Fruit fly (Drosophila melanogaster) whole organism, embryonic: ENCODE results near the gene mthl11.
A peak's percentile ranks its signal among the peaks of the same experiment; 100 is the strongest.

Experiments
- Ada2b ChIP-seq: fragments of 200-800 bp; sonication (Bioruptor generic); IDR thresholded peaks from 2 replicates; pipeline ENCODE4 v1.3.6; 2022; ENCODE audit warnings: missing biosample characterization, missing genetic modification characterization
- Antp ChIP-seq: fragments of 200-800 bp; sonication (Bioruptor generic); optimal IDR thresholded peaks from 3 replicates; lab custom pipeline; 2016; ENCODE audit warnings: missing biosample characterization, missing genetic modification characterization
- B-H2 ChIP-seq: fragments of 200-800 bp; sonication (Bioruptor generic); optimal IDR thresholded peaks from 2 replicates; lab custom pipeline; 2018; ENCODE audit warnings: missing biosample characterization, mild to moderate bottlenecking, missing genetic modification characterization
- Bdp1 ChIP-seq: fragments of 200-800 bp; sonication (Bioruptor generic); optimal IDR thresholded peaks from 3 replicates; lab custom pipeline; 2016; ENCODE audit warnings: missing biosample characterization, missing genetic modification characterization
- CG10979 ChIP-seq: fragments of 200-800 bp; sonication (Bioruptor generic); optimal IDR thresholded peaks from 2 replicates; lab custom pipeline; 2018; ENCODE audit warnings: missing biosample characterization, mild to moderate bottlenecking, missing genetic modification characterization, moderate library complexity
- CG15479 ChIP-seq: fragments of 200-800 bp; sonication (Bioruptor generic); optimal IDR thresholded peaks from 3 replicates; lab custom pipeline; 2019; ENCODE audit warnings: missing biosample characterization, mild to moderate bottlenecking, missing genetic modification characterization, moderate library complexity
- CG1832 ChIP-seq: fragments of 200-800 bp; sonication (Bioruptor generic); optimal IDR thresholded peaks from 2 replicates; lab custom pipeline; 2017; ENCODE audit warnings: missing biosample characterization, mild to moderate bottlenecking, missing genetic modification characterization, inconsistent platforms
- CG32767 ChIP-seq: fragments of 200-800 bp; sonication (Bioruptor generic); IDR thresholded peaks from 2 replicates; pipeline ENCODE4 v1.3.6; 2022; ENCODE audit warnings: missing biosample characterization, missing genetic modification characterization
- CG3838 ChIP-seq: fragments of 200-800 bp; sonication (Bioruptor generic); optimal IDR thresholded peaks from 3 replicates; lab custom pipeline; 2016; ENCODE audit warnings: missing biosample characterization, missing genetic modification characterization
- CG3847 ChIP-seq: fragments of 200-800 bp; sonication (Bioruptor generic); IDR thresholded peaks from 2 replicates; pipeline ENCODE4 v1.3.6; 2022; ENCODE audit warnings: missing biosample characterization, missing genetic modification characterization
- CG4617 ChIP-seq: fragments of 200-800 bp; sonication (Bioruptor generic); optimal IDR thresholded peaks from 3 replicates; lab custom pipeline; 2016; ENCODE audit warnings: missing biosample characterization, missing genetic modification characterization, borderline replicate concordance
- CG4854 ChIP-seq: fragments of 200-800 bp; sonication (Bioruptor generic); optimal IDR thresholded peaks from 2 replicates; lab custom pipeline; 2016; ENCODE audit warnings: missing biosample characterization, missing genetic modification characterization, inconsistent platforms
- CG5180 ChIP-seq: fragments of 200-800 bp; sonication (Bioruptor generic); optimal IDR thresholded peaks from 3 replicates; lab custom pipeline; 2017; ENCODE audit warnings: missing biosample characterization, missing genetic modification characterization, mild to moderate bottlenecking, moderate library complexity, missing genetic modification reagents
- CG6689 ChIP-seq: fragments of 200-800 bp; sonication (Bioruptor generic); IDR thresholded peaks from 2 replicates; pipeline ENCODE4 v1.3.6; 2022; ENCODE audit warnings: missing biosample characterization, missing genetic modification characterization
- CG6791 ChIP-seq: fragments of 200-800 bp; sonication (Bioruptor generic); IDR thresholded peaks from 3 replicates; pipeline ENCODE4 v1.3.6; 2022; ENCODE audit warnings: missing biosample characterization, missing genetic modification characterization; ENCODE audit not compliant: partially characterized antibody
- CG8089 ChIP-seq: fragments of 200-800 bp; sonication (Bioruptor generic); optimal IDR thresholded peaks from 3 replicates; lab custom pipeline; 2016; ENCODE audit warnings: missing biosample characterization, missing genetic modification characterization
- CG8478 ChIP-seq: fragments of >200 bp; optimal IDR thresholded peaks from 2 replicates; lab custom pipeline; 2018
- CTCF ChIP-seq: fragments of 200-800 bp; sonication (Bioruptor generic); optimal IDR thresholded peaks from 2 replicates; lab custom pipeline; 2017; ENCODE audit warnings: missing biosample characterization, mild to moderate bottlenecking, missing genetic modification characterization, moderate library complexity
- Dbx ChIP-seq: fragments of 200-800 bp; sonication (Bioruptor generic); IDR thresholded peaks from 3 replicates; pipeline ENCODE4 v1.3.6; 2022; ENCODE audit warnings: missing biosample characterization, missing genetic modification characterization
- Deaf1 ChIP-seq: fragments of 200-800 bp; optimal IDR thresholded peaks from 3 replicates; lab custom pipeline; 2019; ENCODE audit warnings: missing biosample characterization, mild to moderate bottlenecking, missing genetic modification characterization, moderate library complexity
- Doc2 ChIP-seq: fragments of 200-800 bp; sonication (Bioruptor generic); IDR thresholded peaks from 2 replicates; pipeline ENCODE4 v1.3.6; 2022; ENCODE audit warnings: missing biosample characterization, missing genetic modification characterization
- ERR ChIP-seq: fragments of 200-800 bp; sonication (Bioruptor generic); optimal IDR thresholded peaks from 2 replicates; lab custom pipeline; 2016; ENCODE audit warnings: missing biosample characterization, missing genetic modification characterization
- H2.0 ChIP-seq: fragments of 200-800 bp; sonication (Bioruptor generic); IDR thresholded peaks from 2 replicates; pipeline ENCODE4 v1.3.6; 2022; ENCODE audit warnings: missing biosample characterization, missing genetic modification characterization
- Hr51 ChIP-seq, 2 experiments: fragments of 200-800 bp; sonication (Bioruptor generic); optimal IDR thresholded peaks; 2 replicates in 1 of 2; 3 replicates in 1 of 2; lab custom pipeline; 2016 to 2018; ENCODE audit warnings: missing biosample characterization in 2 of 2, missing genetic modification characterization in 2 of 2, mild to moderate bottlenecking in 1 of 2, moderate library complexity in 1 of 2
- Hsf ChIP-seq: fragments of 200-800 bp; sonication (Bioruptor generic); optimal IDR thresholded peaks from 3 replicates; lab custom pipeline; 2016; ENCODE audit warnings: missing biosample characterization, missing genetic modification characterization
- Jarid2 ChIP-seq: fragments of 200-800 bp; sonication (Bioruptor generic); optimal IDR thresholded peaks from 3 replicates; lab custom pipeline; 2017; ENCODE audit warnings: mild to moderate bottlenecking, missing biosample characterization, missing genetic modification reagents, missing genetic modification characterization
- Lpt ChIP-seq: fragments of >200 bp; optimal IDR thresholded peaks from 2 replicates; lab custom pipeline; 2018; ENCODE audit warnings: missing biosample characterization, missing genetic modification characterization
- Med ChIP-seq: fragments of 200-800 bp; sonication (Bioruptor generic); peaks from one replicate; lab custom pipeline; 2016; ENCODE audit warnings: missing biosample characterization, missing genetic modification characterization, mild to moderate bottlenecking, inconsistent platforms, moderate library complexity
- NFAT ChIP-seq: fragments of 200-800 bp; sonication (Bioruptor generic); IDR thresholded peaks from 2 replicates; pipeline ENCODE4 v1.3.6; 2022; ENCODE audit warnings: missing biosample characterization, missing genetic modification characterization
- NK7.1 ChIP-seq: fragments of 200-800 bp; sonication (Bioruptor generic); optimal IDR thresholded peaks from 3 replicates; lab custom pipeline; 2016; ENCODE audit warnings: missing biosample characterization, missing genetic modification characterization
- Nf-YC ChIP-seq: fragments of 200-800 bp; optimal IDR thresholded peaks from 3 replicates; lab custom pipeline; 2019; ENCODE audit warnings: missing biosample characterization, mild to moderate bottlenecking, missing genetic modification characterization, moderate library complexity
- TFAM ChIP-seq: fragments of 200-800 bp; sonication (Bioruptor generic); optimal IDR thresholded peaks from 2 replicates; lab custom pipeline; 2017; ENCODE audit warnings: missing biosample characterization, missing genetic modification characterization, inconsistent platforms
- Trl ChIP-seq, 3 experiments: fragments of >200 bp in 2 of 3; fragments of 200-800 bp in 1 of 3; sonication (Bioruptor generic) in 1 of 3; optimal IDR thresholded peaks; 2 replicates in 1 of 3; 3 replicates in 2 of 3; lab custom pipeline; 2016 to 2017; ENCODE audit warnings: missing biosample characterization in 1 of 3, missing genetic modification characterization in 1 of 3
- abd-A ChIP-seq: fragments of 200-800 bp; sonication (Bioruptor generic); optimal IDR thresholded peaks from 3 replicates; lab custom pipeline; 2019; ENCODE audit warnings: missing biosample characterization, mild to moderate bottlenecking, missing genetic modification characterization, moderate library complexity
- ash1 ChIP-seq: fragments of 200-800 bp; sonication (Bioruptor generic); optimal IDR thresholded peaks from 2 replicates; lab custom pipeline; 2018; ENCODE audit warnings: missing biosample characterization, mild to moderate bottlenecking, missing genetic modification characterization
- cg ChIP-seq: fragments of 200-800 bp; sonication (Bioruptor generic); optimal IDR thresholded peaks from 3 replicates; lab custom pipeline; 2019; ENCODE audit warnings: missing biosample characterization, mild to moderate bottlenecking, missing genetic modification characterization, moderate library complexity
- da ChIP-seq: fragments of 200-800 bp; sonication (Bioruptor generic); optimal IDR thresholded peaks from 2 replicates; lab custom pipeline; 2016; ENCODE audit warnings: missing biosample characterization, missing genetic modification characterization
- en ChIP-seq: fragments of 200-800 bp; sonication (Bioruptor generic); optimal IDR thresholded peaks from 2 replicates; lab custom pipeline; 2016; ENCODE audit warnings: missing biosample characterization, missing genetic modification characterization
- ftz-f1 ChIP-seq: fragments of 200-800 bp; sonication (Bioruptor generic); optimal IDR thresholded peaks from 2 replicates; lab custom pipeline; 2016; ENCODE audit warnings: missing biosample characterization, missing genetic modification characterization
- fu2 ChIP-seq: fragments of 200-800 bp; sonication (Bioruptor generic); optimal IDR thresholded peaks from 2 replicates; lab custom pipeline; 2016; ENCODE audit warnings: missing biosample characterization, missing genetic modification characterization
- inv ChIP-seq: fragments of 200-800 bp; sonication (Bioruptor generic); IDR thresholded peaks from 2 replicates; pipeline ENCODE4 v1.3.6; 2022; ENCODE audit warnings: missing biosample characterization, missing genetic modification characterization; ENCODE audit not compliant: partially characterized antibody
- klu ChIP-seq: fragments of 200-800 bp; sonication (Bioruptor generic); IDR thresholded peaks from 2 replicates; pipeline ENCODE4 v1.3.6; 2022; ENCODE audit warnings: missing biosample characterization, missing genetic modification characterization
- knrl ChIP-seq: fragments of 200-800 bp; sonication (Bioruptor generic); IDR thresholded peaks from 3 replicates; pipeline ENCODE4 v1.3.6; 2022; ENCODE audit warnings: missing biosample characterization, missing genetic modification characterization; ENCODE audit not compliant: partially characterized antibody
- lilli ChIP-seq: fragments of 200-800 bp; sonication (Bioruptor generic); optimal IDR thresholded peaks from 3 replicates; lab custom pipeline; 2016; ENCODE audit warnings: missing biosample characterization, missing genetic modification characterization
- onecut ChIP-seq: fragments of 200-800 bp; sonication (Bioruptor generic); IDR thresholded peaks from 2 replicates; pipeline ENCODE4 v1.3.6; 2022; ENCODE audit warnings: missing biosample characterization, missing genetic modification characterization
- pita ChIP-seq: fragments of 200-800 bp; sonication (Bioruptor generic); optimal IDR thresholded peaks from 2 replicates; lab custom pipeline; 2017; ENCODE audit warnings: missing biosample characterization, mild to moderate bottlenecking, missing genetic modification characterization
- pros ChIP-seq: fragments of 200-800 bp; sonication (Bioruptor generic); optimal IDR thresholded peaks from 3 replicates; lab custom pipeline; 2019; ENCODE audit warnings: missing biosample characterization, mild to moderate bottlenecking, missing genetic modification characterization, moderate library complexity
- tna ChIP-seq: fragments of 200-800 bp; sonication (Bioruptor generic); IDR thresholded peaks from 2 replicates; pipeline ENCODE4 v1.3.6; 2022; ENCODE audit warnings: missing biosample characterization, missing genetic modification characterization; ENCODE audit not compliant: partially characterized antibody

The mthl11 gene

dm6 chr3R:10353932-10354703 is 46.7 kb upstream of the mthl11 start (continued):
- TF ChIP-seq CG32767 (no peak), Jarid2 (GFP tag; lab: Kevin White, UChicago) (no peak), CG8089 (no peak), TFAM (GFP tag; lab: Kevin White, UChicago) (no peak), NK7.1 (GFP tag; lab: Kevin White, UChicago) (no peak), CG3847 (GFP tag; lab: Robert Waterston, UW) (no peak), lilli (GFP tag; lab: Kevin White, UChicago) (peak; percentile 3), Lpt (GFP tag; lab: Kevin White, UChicago) (no peak), Antp (GFP tag; lab: Kevin White, UChicago) (no peak), Bdp1 (no peak), B-H2 (GFP tag; lab: Kevin White, UChicago) (no peak)

- peak; percentile 92 for TF ChIP-seq ftz-f1 (GFP tag; lab: Kevin White, UChicago)
- TF ChIP-seq Ada2b = no peak
- TF ChIP-seq Doc2 = no peak
- peak; percentile 77 for TF ChIP-seq CG1832 (GFP tag; lab: Kevin White, UChicago)
- TF ChIP-seq ERR = peak; percentile 84
- TF ChIP-seq Trl (optimal IDR thresholded peaks at IDR 0.05; lab: Kevin White, UChicago) = peak; percentile 87 to 89
- no peak for TF ChIP-seq Trl (GFP tag; optimal IDR thresholded peaks at IDR 0.05; lab: Kevin White, UChicago)
- no peak for TF ChIP-seq da (GFP tag; lab: Kevin White, UChicago)
- no peak for TF ChIP-seq Hsf (GFP tag; lab: Kevin White, UChicago)
- no peak for TF ChIP-seq Dbx (GFP tag; lab: Robert Waterston, UW)
- no peak for TF ChIP-seq en
- no peak for TF ChIP-seq CG4854
- peak; percentile 72 for TF ChIP-seq CG5180 (GFP tag; lab: Kevin White, UChicago)
- TF ChIP-seq fu2 (GFP tag; lab: Kevin White, UChicago) = no peak
- no peak for TF ChIP-seq knrl
- TF ChIP-seq Hr51 (GFP tag; optimal IDR thresholded peaks at IDR 0.05; lab: Kevin White, UChicago) = peak in 1 of 2 experiments; percentile 56
- peak; percentile 72 for TF ChIP-seq pros
- TF ChIP-seq cg (GFP tag; lab: Kevin White, UChicago) = peak; percentile 21
- TF ChIP-seq Deaf1 (tag; lab: Kevin White, UChicago) = peak; percentile 18
- no peak for TF ChIP-seq CG6689
- no peak for TF ChIP-seq tna (GFP tag; lab: Robert Waterston, UW)
- TF ChIP-seq ash1 = no peak
- no peak for TF ChIP-seq CG6791 (GFP tag; lab: Robert Waterston, UW)
- TF ChIP-seq CG4617 (GFP tag; lab: Kevin White, UChicago) = no peak
- TF ChIP-seq CG10979 (tag; lab: Kevin White, UChicago) = no peak
- TF ChIP-seq pita (GFP tag; lab: Kevin White, UChicago) = no peak
- TF ChIP-seq NFAT = no peak
- no peak for TF ChIP-seq H2.0
- peak; percentile 6 for TF ChIP-seq Nf-YC
- TF ChIP-seq CG3838 (GFP tag; lab: Kevin White, UChicago) = no peak
- no peak for TF ChIP-seq klu (GFP tag; lab: Robert Waterston, UW)
- TF ChIP-seq inv (GFP tag; lab: Robert Waterston, UW) = no peak
- no peak for TF ChIP-seq CG8478 (lab: Kevin White, UChicago)
- TF ChIP-seq abd-A = peak; percentile 85
- peak; percentile 96 for TF ChIP-seq onecut (GFP tag; lab: Robert Waterston, UW)
- peak; percentile 47 for TF ChIP-seq Med
- peak; percentile 4 for TF ChIP-seq CG15479 (GFP tag; lab: Kevin White, UChicago)
- TF ChIP-seq CTCF = peak; percentile 24
Measured at dm6 chr3R:10355840-10356562, 44.8 kb upstream of the mthl11 start.
